Worm (Caenorhabditis elegans): ENCODE measurements around the gene F07B10.4.
A peak's percentile ranks its signal among the peaks of the same experiment; 100 is the strongest.

Gene F07B10.4

DNA sequence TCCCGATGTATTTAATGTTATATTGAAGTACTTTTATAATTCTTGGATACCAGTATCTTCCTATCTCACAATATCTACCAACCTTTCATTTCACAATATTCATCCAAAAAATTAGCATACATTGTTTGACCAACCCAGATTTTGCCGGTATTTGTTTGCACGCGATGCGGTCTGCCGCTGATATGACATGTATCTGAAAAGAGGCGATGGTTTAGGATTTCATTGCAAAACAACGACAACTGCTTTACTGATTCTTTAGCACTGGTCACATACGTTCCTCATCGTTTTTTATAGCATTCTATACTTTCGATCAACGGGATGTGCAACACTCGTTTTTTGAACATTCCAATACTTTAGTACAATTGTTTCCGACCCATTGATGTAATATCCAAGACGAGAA is 15.1 kb downstream of the F07B10.4 start, which contains the start of gene mam-4:
Gene mam-4, plus strand, starts transcription at position 301 of the 400 bp plus-strand sequence.
- TF ChIP-seq unc-62 (GFP tag; optimal IDR thresholded peaks at IDR 0.05 in 1 of 2), result peak in 1 of 2 experiments; percentile 53
- TF ChIP-seq unc-62 (tag; optimal IDR thresholded peaks at IDR 0.05), result no peak
- TF ChIP-seq F26F4.8 (GFP tag; conservative IDR thresholded peaks at IDR 0.05), result no peak

DNA sequence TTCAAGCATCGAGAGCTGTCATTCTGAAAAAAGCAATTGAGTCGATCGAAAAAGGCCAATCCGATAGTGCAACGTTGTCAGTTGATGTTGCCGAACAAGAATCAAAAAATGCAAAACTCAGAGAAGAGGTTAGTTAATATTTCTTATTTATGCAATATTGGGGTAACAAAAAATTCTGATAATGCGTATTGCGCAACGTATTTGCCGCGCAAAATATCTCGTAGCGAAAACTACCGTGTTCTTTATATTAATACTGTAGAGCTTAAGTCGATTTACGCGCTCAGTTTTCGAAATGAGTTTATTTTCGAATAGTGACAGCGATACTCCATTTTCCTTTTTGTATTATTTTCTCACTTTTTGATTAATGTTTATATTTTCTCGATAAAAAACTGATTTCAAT is 17.9 kb downstream of the F07B10.4 start:
- TF ChIP-seq unc-62 (GFP tag; optimal IDR thresholded peaks at IDR 0.05 in 1 of 2) (peak in 1 of 2 experiments; percentile 93), unc-62 (tag; optimal IDR thresholded peaks at IDR 0.05) (no peak), nhr-42 (GFP tag; IDR thresholded peaks at IDR 0.05) (no peak)

DNA sequence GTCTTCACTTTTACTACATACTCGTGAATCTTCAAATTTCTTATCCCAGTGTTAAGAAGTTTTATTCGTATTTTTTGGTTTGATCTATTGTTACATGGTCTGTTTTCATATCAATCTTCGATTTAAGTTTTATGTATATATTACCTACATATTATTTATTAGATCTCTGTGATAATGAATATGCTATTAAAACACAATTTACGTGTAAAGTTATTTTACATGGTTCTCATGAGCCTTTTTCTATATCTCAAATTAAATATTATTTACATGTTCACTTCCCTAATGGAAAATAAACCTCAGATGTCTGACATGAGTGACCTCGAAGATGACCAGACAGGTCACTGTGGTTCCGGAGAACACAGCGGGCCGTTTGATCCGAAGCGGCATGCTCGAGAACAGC is 18.4 kb downstream of the F07B10.4 start, which contains the start of gene mxl-1:
Gene mxl-1, plus strand, starts transcription at position 301 of the 400 bp plus-strand sequence.
- TF ChIP-seq madf-5 (GFP tag; IDR thresholded peaks at IDR 0.05) (no peak), lin-38 (GFP tag; IDR thresholded peaks at IDR 0.05) (no peak), hmg-1.1 (GFP tag; IDR thresholded peaks at IDR 0.05) (no peak), mxl-3 (GFP tag; optimal IDR thresholded peaks at IDR 0.05) (no peak), nhr-41 (GFP tag; IDR thresholded peaks at IDR 0.05) (no peak), fos-1 (tag; optimal IDR thresholded peaks at IDR 0.05) (no peak), ctbp-1 (GFP tag; IDR thresholded peaks at IDR 0.05) (no peak), egl-43 (GFP tag; IDR thresholded peaks at IDR 0.05) (no peak)

DNA sequence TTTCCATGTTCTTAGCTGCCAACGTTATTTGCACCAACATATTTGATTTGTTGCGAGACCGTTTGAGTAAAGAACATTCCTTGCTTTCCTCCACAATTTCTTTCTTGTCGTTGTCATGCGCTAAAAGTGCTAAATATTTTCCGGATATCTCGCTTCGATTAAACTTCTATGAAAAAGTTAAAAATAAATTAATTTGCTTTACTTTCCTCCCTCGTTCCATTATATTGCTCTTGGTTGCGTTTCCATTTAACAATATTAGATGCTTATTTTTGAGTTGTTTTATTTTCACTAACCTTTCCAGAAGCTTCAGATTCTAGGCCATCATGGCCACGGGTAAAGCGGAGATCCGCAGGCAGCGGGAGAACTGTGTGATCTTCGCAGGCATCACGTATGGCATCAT is 21.3 kb downstream of the F07B10.4 start, which contains the start of gene pgap-1:
Gene pgap-1, plus strand, starts transcription at position 301 of the 400 bp plus-strand sequence.
- no peak for TF ChIP-seq lin-13 (GFP tag; optimal IDR thresholded peaks at IDR 0.05)
- TF ChIP-seq daf-16 (GFP tag; optimal IDR thresholded peaks at IDR 0.05), result no peak
- no peak for TF ChIP-seq daf-16 (tag; optimal IDR thresholded peaks at IDR 0.05)
- TF ChIP-seq unc-62 (GFP tag; optimal IDR thresholded peaks at IDR 0.05 in 1 of 2), result no peak
- no peak for TF ChIP-seq unc-62 (tag; optimal IDR thresholded peaks at IDR 0.05)
- no peak for TF ChIP-seq nhr-42 (GFP tag; IDR thresholded peaks at IDR 0.05)
- no peak for TF ChIP-seq lin-1 (GFP tag; IDR thresholded peaks at IDR 0.05)
- TF ChIP-seq Y5F2A.4 (GFP tag; optimal IDR thresholded peaks at IDR 0.05), result no peak
- TF ChIP-seq ceh-44 (GFP tag; IDR thresholded peaks at IDR 0.05), result no peak
- TF ChIP-seq hlh-11 (tag; optimal IDR thresholded peaks at IDR 0.05), result no peak
- no peak for TF ChIP-seq madf-9 (GFP tag; conservative IDR thresholded peaks at IDR 0.05)
- TF ChIP-seq zip-2 (tag; optimal IDR thresholded peaks at IDR 0.05), result no peak

DNA sequence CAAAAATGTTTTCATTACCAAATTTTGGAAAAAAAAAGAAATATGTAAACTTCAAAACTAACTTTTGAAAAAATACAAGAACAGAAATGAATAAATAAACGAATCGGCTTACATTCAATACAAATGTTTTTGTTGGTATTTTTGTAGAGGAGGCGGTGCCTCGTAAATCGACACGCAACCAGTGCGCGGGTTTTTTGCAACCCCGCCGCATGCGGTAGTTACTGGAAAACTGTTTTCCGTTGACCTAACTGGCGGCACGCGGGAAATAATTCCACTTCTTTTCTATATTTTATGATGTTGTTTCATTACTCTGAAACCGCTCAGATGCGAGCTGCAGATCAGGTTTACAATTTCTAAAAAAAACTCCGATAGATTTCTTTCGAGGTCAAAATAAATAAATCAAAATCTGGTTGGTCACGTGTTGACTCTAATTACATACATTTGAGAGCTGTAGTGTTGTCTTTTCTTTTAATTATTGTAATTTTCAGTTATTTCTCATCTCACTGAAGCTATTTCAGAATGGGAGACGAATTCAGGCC is 23.7 kb downstream of the F07B10.4 start, which contains the start of the genes dvc-1 and ima-1:
Gene dvc-1, minus strand, starts transcription at position 145 of the 539 bp plus-strand sequence.
Gene ima-1, plus strand, starts transcription at position 489 of the 539 bp plus-strand sequence.
- TF ChIP-seq dve-1 (tag; optimal IDR thresholded peaks at IDR 0.05; ENCODE audit: insufficient read depth) (peak; percentile 43), egl-43 (GFP tag; IDR thresholded peaks at IDR 0.05) (peak; percentile 65), Y48G9A.11 (GFP tag; IDR thresholded peaks at IDR 0.05) (0 out of 2 replicates have a peak, but pooled peaks have one; percentile 27), mxl-3 (GFP tag; optimal IDR thresholded peaks at IDR 0.05) (peak; percentile 11), zip-11 (GFP tag; IDR thresholded peaks at IDR 0.05) (no peak), nhr-6 (tag; optimal IDR thresholded peaks at IDR 0.05) (peak; percentile 50), lin-13 (GFP tag; optimal IDR thresholded peaks at IDR 0.05) (peak; percentile 63), R02D3.7 (tag; optimal IDR thresholded peaks at IDR 0.05) (peak; percentile 96), rbr-2 (tag; optimal IDR thresholded peaks at IDR 0.05) (peak; percentile 17), ces-1 (GFP tag; optimal IDR thresholded peaks at IDR 0.05) (no peak), hlh-11 (tag; optimal IDR thresholded peaks at IDR 0.05) (peak; percentile 58), mdt-29 (GFP tag; IDR thresholded peaks at IDR 0.05) (peak; percentile 31; the same call in 1 of the 2 replicates), F49E8.2 (tag; optimal IDR thresholded peaks at IDR 0.05; ENCODE audit: borderline replicate concordance) (peak; percentile 31), attf-4 (tag; optimal IDR thresholded peaks at IDR 0.05) (no peak), duxl-1 (tag; optimal IDR thresholded peaks at IDR 0.05; ENCODE audit: poor library complexity) (no peak), D1046.2 (GFP tag; IDR thresholded peaks at IDR 0.05) (no peak), php-3 (GFP tag; IDR thresholded peaks at IDR 0.05) (0 out of 2 replicates have a peak, but pooled peaks have one; percentile 30), daf-8 (GFP tag; IDR thresholded peaks at IDR 0.05) (no peak), gei-8 (GFP tag; optimal IDR thresholded peaks at IDR 0.05) (no peak), hlh-30 (tag; optimal IDR thresholded peaks at IDR 0.05; ENCODE audit: insufficient read depth) (peak; percentile 75), nhr-28 (tag; optimal IDR thresholded peaks at IDR 0.05) (peak; percentile 26), fkh-10 (GFP tag; optimal IDR thresholded peaks at IDR 0.05) (no peak), mep-1 (tag; optimal IDR thresholded peaks at IDR 0.05) (peak; percentile 59), dpl-1 (GFP tag; optimal IDR thresholded peaks at IDR 0.05) (peak; percentile 57), hmg-1.1 (GFP tag; IDR thresholded peaks at IDR 0.05) (peak; percentile 49; the same call in 1 of the 2 replicates), ctbp-1 (GFP tag; IDR thresholded peaks at IDR 0.05) (0 out of 2 replicates have a peak, but pooled peaks have one; percentile 8)
